Fruit fly (Drosophila melanogaster): ENCODE measurements around the gene CG14102.

CG14102 gene

dm6 chr3L:19801105-19801504 lies at the start of gene CG14102:
Gene CG14102 (minus strand): TSS chr3L:19801291.
- TF ChIP-seq CG13204 (GFP tag; optimal IDR thresholded peaks at IDR 0.05) (no peak), CG4496 (GFP tag; IDR thresholded peaks at IDR 0.05) (no peak), fd96Ca (GFP tag; IDR thresholded peaks at IDR 0.05) (no peak), Pif1B (GFP tag; optimal IDR thresholded peaks at IDR 0.05) (no peak), CG17806 (tag; optimal IDR thresholded peaks at IDR 0.05) (no peak), CG15710 (tag; optimal IDR thresholded peaks at IDR 0.05) (no peak), CG12605 (GFP tag; IDR thresholded peaks at IDR 0.05) (no peak), CG32121 (GFP tag; IDR thresholded peaks at IDR 0.05) (no peak), D1 (tag; optimal IDR thresholded peaks at IDR 0.05) (no peak), Snoo (tag; optimal IDR thresholded peaks at IDR 0.05) (no peak), Pif1A (GFP tag; optimal IDR thresholded peaks at IDR 0.05) (no peak), CG8301 (tag; optimal IDR thresholded peaks at IDR 0.05) (no peak), gl (tag; optimal IDR thresholded peaks at IDR 0.05) (no peak), CG14655 (GFP tag; optimal IDR thresholded peaks at IDR 0.05) (no peak), CG9948 (tag; optimal IDR thresholded peaks at IDR 0.05) (no peak), EcR (GFP tag; optimal IDR thresholded peaks at IDR 0.05) (no peak), rn (GFP tag; IDR thresholded peaks at IDR 0.05) (no peak), CG34367 (tag; optimal IDR thresholded peaks at IDR 0.05) (no peak)

- TF ChIP-seq CG4496 (GFP tag; IDR thresholded peaks at IDR 0.05) = 0 out of 3 replicates have a peak, but pooled peaks have one; percentile 22
- TF ChIP-seq CG17806 (tag; optimal IDR thresholded peaks at IDR 0.05) = no peak
- TF ChIP-seq CG13204 (GFP tag; optimal IDR thresholded peaks at IDR 0.05) = no peak
These were observed 47.0 kb upstream of the CG14102 start for dm6 chr3L:19848080-19848479.

dm6 chr3L:19846960-19847359 lies 45.9 kb upstream of the CG14102 start:
- TF ChIP-seq Snoo (tag; optimal IDR thresholded peaks at IDR 0.05) = no peak
- TF ChIP-seq Ets98B (GFP tag; IDR thresholded peaks at IDR 0.05) = 0 out of 2 replicates have a peak, but pooled peaks have one; percentile 20
- TF ChIP-seq CG14655 (GFP tag; optimal IDR thresholded peaks at IDR 0.05) = no peak
- TF ChIP-seq CG13204 (GFP tag; optimal IDR thresholded peaks at IDR 0.05) = no peak

dm6 chr3L:19845907-19846301 lies 44.8 kb upstream of the CG14102 start:
- no peak for TF ChIP-seq rn (GFP tag; IDR thresholded peaks at IDR 0.05)
- TF ChIP-seq D1 (tag; optimal IDR thresholded peaks at IDR 0.05) = no peak
- TF ChIP-seq Pif1B (GFP tag; optimal IDR thresholded peaks at IDR 0.05) = no peak
- TF ChIP-seq CG17806 (tag; optimal IDR thresholded peaks at IDR 0.05) = no peak
- no peak for TF ChIP-seq fd96Ca (GFP tag; IDR thresholded peaks at IDR 0.05)
- TF ChIP-seq CG34367 (tag; optimal IDR thresholded peaks at IDR 0.05) = no peak
- no peak for TF ChIP-seq Ets98B (GFP tag; IDR thresholded peaks at IDR 0.05)
- no peak for TF ChIP-seq CG15710 (tag; optimal IDR thresholded peaks at IDR 0.05)
- TF ChIP-seq Snoo (tag; optimal IDR thresholded peaks at IDR 0.05) = no peak
- TF ChIP-seq CG9948 (tag; optimal IDR thresholded peaks at IDR 0.05) = no peak
- no peak for TF ChIP-seq CG4496 (GFP tag; IDR thresholded peaks at IDR 0.05)
- no peak for TF ChIP-seq CG8159 (tag; optimal IDR thresholded peaks at IDR 0.05)
- TF ChIP-seq CG10348 (GFP tag; IDR thresholded peaks at IDR 0.05) = no peak
- no peak for TF ChIP-seq gl (tag; optimal IDR thresholded peaks at IDR 0.05)

- TF ChIP-seq CG34367 (tag; optimal IDR thresholded peaks at IDR 0.05) (no peak), CG4496 (GFP tag; IDR thresholded peaks at IDR 0.05) (peak; percentile 13; the same call in 1 of the 3 replicates), Ets98B (GFP tag; IDR thresholded peaks at IDR 0.05) (peak; percentile 36; the same call in 1 of the 2 replicates)
These were observed 44.2 kb upstream of the CG14102 start, which contains the start of gene Papss for dm6 chr3L:19845047-19845906. Gene Papss (plus strand): TSS chr3L:19845293.

- no peak for TF ChIP-seq CG15710 (tag; optimal IDR thresholded peaks at IDR 0.05)
- TF ChIP-seq CG34367 (tag; optimal IDR thresholded peaks at IDR 0.05) = no peak
- no peak for TF ChIP-seq Ets98B (GFP tag; IDR thresholded peaks at IDR 0.05)
- TF ChIP-seq D1 (tag; optimal IDR thresholded peaks at IDR 0.05) = no peak
- no peak for TF ChIP-seq gl (tag; optimal IDR thresholded peaks at IDR 0.05)
- no peak for TF ChIP-seq CG8301 (tag; optimal IDR thresholded peaks at IDR 0.05)
- TF ChIP-seq EcR (GFP tag; optimal IDR thresholded peaks at IDR 0.05) = no peak
- no peak for TF ChIP-seq Snoo (tag; optimal IDR thresholded peaks at IDR 0.05)
- no peak for TF ChIP-seq Pif1B (GFP tag; optimal IDR thresholded peaks at IDR 0.05)
- TF ChIP-seq CG8159 (tag; optimal IDR thresholded peaks at IDR 0.05) = no peak
- TF ChIP-seq Pif1A (GFP tag; optimal IDR thresholded peaks at IDR 0.05) = no peak
These were observed 43.4 kb upstream of the CG14102 start for dm6 chr3L:19844507-19844906.

- TF ChIP-seq CG8159 (tag; optimal IDR thresholded peaks at IDR 0.05) (no peak), CG4496 (GFP tag; IDR thresholded peaks at IDR 0.05) (no peak), EcR (GFP tag; optimal IDR thresholded peaks at IDR 0.05) (no peak), CG34367 (tag; optimal IDR thresholded peaks at IDR 0.05) (no peak), Snoo (tag; optimal IDR thresholded peaks at IDR 0.05) (no peak), CG8301 (tag; optimal IDR thresholded peaks at IDR 0.05) (no peak), rn (GFP tag; IDR thresholded peaks at IDR 0.05) (no peak), CG15710 (tag; optimal IDR thresholded peaks at IDR 0.05) (no peak), CG10348 (GFP tag; IDR thresholded peaks at IDR 0.05) (no peak), D1 (tag; optimal IDR thresholded peaks at IDR 0.05) (no peak), CG12605 (GFP tag; IDR thresholded peaks at IDR 0.05) (no peak), Pif1A (GFP tag; optimal IDR thresholded peaks at IDR 0.05) (no peak)
These were observed 35.4 kb upstream of the CG14102 start, which contains the start of gene kto for dm6 chr3L:19836375-19836937. Gene kto (plus strand): TSS chr3L:19836614.

Data from whole organism, pupa.